Worm (Caenorhabditis elegans) whole organism, L4/young adult: ENCODE data around the gene Y47D7A.15.

ENCODE experiments used
- W03F9.2 ChIP-seq: fragments of 150-350 bp; optimal IDR thresholded peaks from 2 replicates; lab custom pipeline; 2014; ENCODE audit warnings: missing biosample characterization, missing genetic modification characterization
- dao-5 ChIP-seq: sonication (generic microtip); optimal IDR thresholded peaks from 2 replicates; lab custom pipeline; 2016; ENCODE audit warnings: missing genotype, missing genetic modification characterization, moderate library complexity, missing compliant biosample characterization
- him-1 ChIP-seq: sonication (generic microtip); optimal IDR thresholded peaks from 2 replicates; lab custom pipeline; 2016; ENCODE audit warnings: missing genotype, missing genetic modification reagents, missing genetic modification characterization, missing compliant biosample characterization

DNA sequence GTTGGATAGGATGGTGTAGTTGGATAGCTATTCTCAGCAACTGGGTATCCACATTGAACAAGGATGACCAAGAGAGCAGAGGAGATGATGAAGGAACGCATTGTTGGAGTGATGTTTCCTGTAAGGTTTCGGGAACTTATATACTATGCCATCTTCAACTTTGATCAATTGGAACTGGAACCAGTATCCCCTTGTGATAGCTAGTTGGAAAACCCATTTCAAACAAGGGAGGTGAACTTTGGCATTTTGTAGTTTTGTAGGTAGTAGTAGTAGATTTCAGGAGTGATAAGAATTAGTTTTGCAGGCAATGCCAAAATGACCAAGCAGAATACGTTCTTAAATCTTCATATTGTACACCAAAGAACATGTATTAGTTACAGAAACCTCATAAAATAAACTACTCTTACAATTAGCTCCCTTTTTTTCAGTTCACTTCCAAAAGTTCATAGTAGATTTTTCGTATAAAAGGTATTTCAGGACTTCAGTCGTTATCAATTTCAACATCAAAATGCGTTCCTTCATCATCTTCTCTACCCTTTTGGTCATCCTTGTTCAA, 13.1 kb downstream of the Y47D7A.15 start, which contains the start of the genes Y47D7A.7 and Y47D7A.2:
- TF ChIP-seq W03F9.2 (tag; lab: Kevin White, UChicago) (no peak), him-1 (tag; lab: Kevin White, UChicago) (no peak), dao-5 (no peak)
